In genomic region chrIV:5561497-5562155, ce11 we compare ENCODE assay signal across 1 worm cellular context.
TF ChIP-seq lines count a peak whose summit lies in the region.

No protein-coding gene starts in this region.

TF ChIP-seq in whole organism, L1 larva, 84 proteins besides CTCF, POLR2A, EP300 and RAD21 (continued from another document):
- peak; percentile 54 for TF ChIP-seq skn-1 (tag; optimal IDR thresholded peaks at IDR 0.05; lab: Kevin White, UChicago)
- peak; percentile 74 for TF ChIP-seq nhr-20 (tag; optimal IDR thresholded peaks at IDR 0.05; lab: Kevin White, UChicago)
- no peak for TF ChIP-seq fkh-8 (tag; optimal IDR thresholded peaks at IDR 0.05; lab: Kevin White, UChicago)
- peak; percentile 12 for TF ChIP-seq lin-39 (tag; optimal IDR thresholded peaks at IDR 0.05; lab: Kevin White, UChicago)
- peak; percentile 7 for TF ChIP-seq snpc-4 (tag; optimal IDR thresholded peaks at IDR 0.05; lab: Kevin White, UChicago)
- TF ChIP-seq efl-1 (optimal IDR thresholded peaks at IDR 0.05; lab: Kevin White, UChicago), result peak; percentile 31 to 37
- peak in 1 of 2 experiments; percentile 92 for TF ChIP-seq efl-1 (GFP tag; optimal IDR thresholded peaks at IDR 0.05 in 1 of 2; lab: Kevin White, UChicago)
